Worm (Caenorhabditis elegans) whole organism, dauer: ENCODE data around the gene pat-3.

ENCODE experiments used
- unc-62 ChIP-seq: sonication (generic microtip); optimal IDR thresholded peaks from 2 replicates; lab custom pipeline; 2017; ENCODE audit warnings: missing biosample characterization, missing genetic modification reagents, missing genetic modification characterization

pat-3 gene

ce11 chrIII:3876197-3876897, 37.6 kb downstream of the pat-3 start:
- TF ChIP-seq unc-62 (GFP tag; lab: Kevin White, UChicago), result no peak

- TF ChIP-seq unc-62 (GFP tag; lab: Kevin White, UChicago), result no peak
Observed at ce11 chrIII:3875608-3876007, 38.3 kb downstream of the pat-3 start.

ce11 chrIII:3874895-3875294, 39.1 kb downstream of the pat-3 start:
- no peak for TF ChIP-seq unc-62 (GFP tag; lab: Kevin White, UChicago)

ce11 chrIII:3874492-3874891, 39.5 kb downstream of the pat-3 start:
- no peak for TF ChIP-seq unc-62 (GFP tag; lab: Kevin White, UChicago)

- no peak for TF ChIP-seq unc-62 (GFP tag; lab: Kevin White, UChicago)
Observed at ce11 chrIII:3873424-3873823, 40.5 kb downstream of the pat-3 start.

ce11 chrIII:3872978-3873377, 41.0 kb downstream of the pat-3 start:
- TF ChIP-seq unc-62 (GFP tag; lab: Kevin White, UChicago), result no peak

- TF ChIP-seq unc-62 (GFP tag; lab: Kevin White, UChicago), result no peak
Observed at ce11 chrIII:3871763-3872486, 42.0 kb downstream of the pat-3 start.

ce11 chrIII:3869292-3869781, 44.6 kb downstream of the pat-3 start:
- no peak for TF ChIP-seq unc-62 (GFP tag; lab: Kevin White, UChicago)

ce11 chrIII:3867937-3868929, 45.7 kb downstream of the pat-3 start:
- no peak for TF ChIP-seq unc-62 (GFP tag; lab: Kevin White, UChicago)

ce11 chrIII:3867378-3867904, 46.5 kb downstream of the pat-3 start, which contains the start of gene rpl-3:
Gene rpl-3, plus strand, starts transcription at chrIII:3867854.
- peak; percentile 79 for TF ChIP-seq unc-62 (GFP tag; lab: Kevin White, UChicago)

ce11 chrIII:3863814-3864507, 50.0 kb downstream of the pat-3 start, which contains the start of gene acs-19:
Gene acs-19, plus strand, starts transcription at chrIII:3864489.
- no peak for TF ChIP-seq unc-62 (GFP tag; lab: Kevin White, UChicago)

- TF ChIP-seq unc-62 (GFP tag; lab: Kevin White, UChicago), result no peak
Observed at ce11 chrIII:3862918-3863385, 51.0 kb downstream of the pat-3 start, which contains the start of gene brc-1. Gene brc-1, minus strand, starts transcription at chrIII:3862968.
